Fruit fly (Drosophila melanogaster) whole organism, embryonic: ENCODE data around the gene CG43062.

ENCODE experiments used
- Atf-2 ChIP-seq: fragments of 200-800 bp; sonication (Bioruptor generic); optimal IDR thresholded peaks from 2 replicates; lab custom pipeline; 2016; ENCODE audit warnings: missing biosample characterization, missing genetic modification characterization
- Atf6 ChIP-seq: fragments of 200-800 bp; sonication (Bioruptor generic); IDR thresholded peaks from 2 replicates; pipeline ENCODE4 v1.3.6; 2022; ENCODE audit warnings: missing biosample characterization, missing genetic modification characterization
- B-H2 ChIP-seq: fragments of 200-800 bp; sonication (Bioruptor generic); optimal IDR thresholded peaks from 2 replicates; lab custom pipeline; 2018; ENCODE audit warnings: missing biosample characterization, mild to moderate bottlenecking, missing genetic modification characterization
- Bgb ChIP-seq: fragments of 200-800 bp; sonication (Bioruptor generic); IDR thresholded peaks from 2 replicates; pipeline ENCODE4 v1.3.6; 2022; ENCODE audit warnings: missing biosample characterization, missing genetic modification characterization; ENCODE audit not compliant: partially characterized antibody
- CG10147 ChIP-seq: fragments of 200-800 bp; sonication (Bioruptor generic); optimal IDR thresholded peaks from 2 replicates; lab custom pipeline; 2019; ENCODE audit warnings: missing biosample characterization, mild to moderate bottlenecking, missing genetic modification characterization, moderate library complexity
- CG12155 ChIP-seq: fragments of 200-800 bp; sonication (Bioruptor generic); optimal IDR thresholded peaks from 3 replicates; lab custom pipeline; 2016; ENCODE audit warnings: missing biosample characterization, missing genetic modification characterization
- CG13123 ChIP-seq: fragments of 200-800 bp; sonication (Bioruptor generic); optimal IDR thresholded peaks from 2 replicates; lab custom pipeline; 2016; ENCODE audit warnings: missing biosample characterization, missing genetic modification characterization
- CG14014 ChIP-seq: fragments of 200-800 bp; sonication (Bioruptor generic); IDR thresholded peaks from 2 replicates; pipeline ENCODE4 v1.3.6; 2022; ENCODE audit warnings: missing biosample characterization, missing genetic modification characterization
- CG15269 ChIP-seq: fragments of 200-800 bp; sonication (Bioruptor generic); optimal IDR thresholded peaks from 2 replicates; lab custom pipeline; 2018; ENCODE audit warnings: missing biosample characterization, mild to moderate bottlenecking, missing genetic modification characterization, moderate library complexity
- CG15514 ChIP-seq: fragments of 200-800 bp; sonication (Bioruptor generic); optimal IDR thresholded peaks from 3 replicates; lab custom pipeline; 2017; ENCODE audit warnings: missing biosample characterization, missing genetic modification characterization, mild to moderate bottlenecking, moderate library complexity, missing genetic modification reagents
- CG15601 ChIP-seq: fragments of 200-800 bp; sonication (Bioruptor generic); optimal IDR thresholded peaks from 3 replicates; lab custom pipeline; 2019; ENCODE audit warnings: missing biosample characterization, mild to moderate bottlenecking, missing genetic modification characterization, moderate library complexity
- CG18476 ChIP-seq: fragments of 200-800 bp; sonication (Bioruptor generic); optimal IDR thresholded peaks from 2 replicates; lab custom pipeline; 2016; ENCODE audit warnings: missing biosample characterization, mild to moderate bottlenecking, missing genetic modification characterization
- CG30431 ChIP-seq: fragments of 200-800 bp; sonication (Bioruptor generic); optimal IDR thresholded peaks from 2 replicates; lab custom pipeline; 2017; ENCODE audit warnings: missing biosample characterization, missing genetic modification characterization
- CG4328 ChIP-seq: fragments of 200-800 bp; sonication (Bioruptor generic); optimal IDR thresholded peaks from 3 replicates; lab custom pipeline; 2017; ENCODE audit warnings: missing biosample characterization, missing genetic modification reagents, missing genetic modification characterization
- CG4854 ChIP-seq: fragments of 200-800 bp; sonication (Bioruptor generic); optimal IDR thresholded peaks from 2 replicates; lab custom pipeline; 2016; ENCODE audit warnings: missing biosample characterization, missing genetic modification characterization, inconsistent platforms
- CG7928 ChIP-seq: fragments of 200-800 bp; sonication (Bioruptor generic); optimal IDR thresholded peaks from 2 replicates; lab custom pipeline; 2017; ENCODE audit warnings: missing biosample characterization, mild to moderate bottlenecking, missing genetic modification characterization
- CG8944 ChIP-seq: fragments of 200-800 bp; sonication (Bioruptor generic); optimal IDR thresholded peaks from 3 replicates; lab custom pipeline; 2016; ENCODE audit warnings: missing biosample characterization, missing genetic modification characterization
- CG9817 ChIP-seq: fragments of 200-800 bp; sonication (Bioruptor generic); optimal IDR thresholded peaks from 2 replicates; lab custom pipeline; 2018; ENCODE audit warnings: missing biosample characterization, mild to moderate bottlenecking, missing genetic modification characterization, moderate library complexity
- HHEX ChIP-seq: fragments of 200-800 bp; sonication (Bioruptor generic); optimal IDR thresholded peaks from 3 replicates; lab custom pipeline; 2017; ENCODE audit warnings: missing biosample characterization, mild to moderate bottlenecking, missing genetic modification characterization, missing genetic modification reagents
- HmgD ChIP-seq: fragments of 200-800 bp; sonication (Bioruptor generic); optimal IDR thresholded peaks from 3 replicates; lab custom pipeline; 2016; ENCODE audit warnings: missing biosample characterization, missing genetic modification characterization
- Jarid2 ChIP-seq: fragments of 200-800 bp; sonication (Bioruptor generic); optimal IDR thresholded peaks from 3 replicates; lab custom pipeline; 2017; ENCODE audit warnings: mild to moderate bottlenecking, missing biosample characterization, missing genetic modification reagents, missing genetic modification characterization
- Max ChIP-seq: fragments of 200-800 bp; sonication (Bioruptor generic); optimal IDR thresholded peaks from 2 replicates; lab custom pipeline; 2016; ENCODE audit warnings: missing biosample characterization, mild to moderate bottlenecking, missing genetic modification characterization
- Mes4 ChIP-seq: fragments of 200-800 bp; sonication (Bioruptor generic); optimal IDR thresholded peaks from 2 replicates; lab custom pipeline; 2016; ENCODE audit warnings: missing biosample characterization, missing genetic modification characterization
- NK7.1 ChIP-seq: fragments of 200-800 bp; sonication (Bioruptor generic); optimal IDR thresholded peaks from 3 replicates; lab custom pipeline; 2016; ENCODE audit warnings: missing biosample characterization, missing genetic modification characterization
- Oli ChIP-seq: fragments of 200-800 bp; sonication (Bioruptor generic); optimal IDR thresholded peaks from 2 replicates; lab custom pipeline; 2018; ENCODE audit warnings: missing biosample characterization, mild to moderate bottlenecking, missing genetic modification characterization, moderate library complexity
- Scr ChIP-seq: fragments of 200-800 bp; sonication (Bioruptor generic); IDR thresholded peaks from 2 replicates; pipeline ENCODE4 v1.3.6; 2022; ENCODE audit warnings: missing biosample characterization, missing genetic modification characterization; ENCODE audit not compliant: partially characterized antibody
- Sin3A ChIP-seq: fragments of >200 bp; optimal IDR thresholded peaks from 2 replicates; lab custom pipeline; 2018
- YL-1 ChIP-seq: fragments of 200-800 bp; sonication (Bioruptor generic); optimal IDR thresholded peaks from 3 replicates; lab custom pipeline; 2017; ENCODE audit warnings: missing biosample characterization, mild to moderate bottlenecking, missing genetic modification characterization
- cas ChIP-seq: fragments of 200-800 bp; sonication (Bioruptor generic); IDR thresholded peaks from 2 replicates; pipeline ENCODE4 v1.3.6; 2022; ENCODE audit warnings: missing biosample characterization, missing genetic modification characterization
- cwo ChIP-seq: fragments of 200-800 bp; sonication (Bioruptor generic); optimal IDR thresholded peaks from 3 replicates; lab custom pipeline; 2017; ENCODE audit warnings: missing biosample characterization, missing genetic modification characterization, mild to moderate bottlenecking, moderate library complexity, missing genetic modification reagents
- dpn ChIP-seq, 2 experiments: fragments of 200-800 bp; sonication (Bioruptor generic); optimal IDR thresholded peaks; 3 replicates each; lab custom pipeline; 2016; ENCODE audit warnings: missing biosample characterization in 2 of 2, missing genetic modification characterization in 2 of 2
- fru ChIP-seq: fragments of >200 bp; optimal IDR thresholded peaks from 2 replicates; lab custom pipeline; 2017
- gcm2 ChIP-seq: fragments of 200-800 bp; sonication (Bioruptor generic); optimal IDR thresholded peaks from 2 replicates; lab custom pipeline; 2016; ENCODE audit warnings: missing biosample characterization, missing genetic modification characterization
- gem ChIP-seq: fragments of 200-800 bp; sonication (Bioruptor generic); optimal IDR thresholded peaks from 2 replicates; lab custom pipeline; 2019; ENCODE audit warnings: missing biosample characterization, mild to moderate bottlenecking, missing genetic modification characterization, moderate library complexity
- jing ChIP-seq: fragments of 200-800 bp; sonication (Bioruptor generic); optimal IDR thresholded peaks from 2 replicates; lab custom pipeline; 2018; ENCODE audit warnings: missing biosample characterization, mild to moderate bottlenecking, missing genetic modification characterization
- lab ChIP-seq: fragments of 200-800 bp; sonication (Bioruptor generic); optimal IDR thresholded peaks from 3 replicates; lab custom pipeline; 2017; ENCODE audit warnings: missing biosample characterization, missing genetic modification characterization, mild to moderate bottlenecking, moderate library complexity, missing genetic modification reagents
- maf-S ChIP-seq: fragments of 200-800 bp; sonication (Bioruptor generic); optimal IDR thresholded peaks from 2 replicates; lab custom pipeline; 2016; ENCODE audit warnings: missing biosample characterization, missing genetic modification characterization
- pho ChIP-seq: fragments of 200-800 bp; sonication (Bioruptor generic); optimal IDR thresholded peaks from 2 replicates; lab custom pipeline; 2016; ENCODE audit warnings: missing biosample characterization, missing genetic modification characterization
- psq ChIP-seq: fragments of 200-800 bp; sonication (Bioruptor generic); optimal IDR thresholded peaks from 2 replicates; lab custom pipeline; 2017; ENCODE audit warnings: missing biosample characterization, missing genetic modification characterization
- repo ChIP-seq: fragments of 200-800 bp; sonication (Bioruptor generic); optimal IDR thresholded peaks from 2 replicates; lab custom pipeline; 2016; ENCODE audit warnings: missing biosample characterization, missing genetic modification characterization
- run ChIP-seq: fragments of 200-800 bp; sonication (Bioruptor generic); optimal IDR thresholded peaks from 3 replicates; lab custom pipeline; 2018; ENCODE audit warnings: missing biosample characterization, mild to moderate bottlenecking, missing genetic modification characterization
- slou ChIP-seq: fragments of 200-800 bp; sonication (Bioruptor generic); optimal IDR thresholded peaks from 3 replicates; lab custom pipeline; 2016; ENCODE audit warnings: missing biosample characterization, missing genetic modification characterization
- ssp ChIP-seq: fragments of 200-800 bp; sonication (Bioruptor generic); IDR thresholded peaks from 2 replicates; pipeline ENCODE4 v1.3.6; 2022; ENCODE audit warnings: missing biosample characterization, missing genetic modification characterization
- tin ChIP-seq: fragments of 200-800 bp; sonication (Bioruptor generic); optimal IDR thresholded peaks from 3 replicates; lab custom pipeline; 2016; ENCODE audit warnings: missing biosample characterization, missing genetic modification characterization
- twi ChIP-seq: fragments of 200-800 bp; optimal IDR thresholded peaks from 2 replicates; lab custom pipeline; 2019; ENCODE audit warnings: missing biosample characterization, mild to moderate bottlenecking, missing genetic modification characterization, moderate library complexity
- unpg ChIP-seq: fragments of 200-800 bp; sonication (Bioruptor generic); optimal IDR thresholded peaks from 3 replicates; lab custom pipeline; 2018; ENCODE audit warnings: missing biosample characterization, mild to moderate bottlenecking, missing genetic modification characterization, moderate library complexity
- zfh1 ChIP-seq: fragments of 200-800 bp; sonication (Bioruptor generic); IDR thresholded peaks from 3 replicates; pipeline ENCODE4 v1.3.6; 2022; ENCODE audit warnings: missing biosample characterization, missing genetic modification characterization

CG43062 gene

dm6 chr3R:11759971-11760370 lies 9.8 kb downstream of the CG43062 start (continued):
- TF ChIP-seq B-H2 (GFP tag; lab: Kevin White, UChicago) (peak; percentile 39), Bgb (GFP tag; lab: Robert Waterston, UW) (no peak)

dm6 chr3R:11760669-11761387 lies 10.7 kb downstream of the CG43062 start:
- TF ChIP-seq Max (GFP tag; lab: Kevin White, UChicago) (peak; percentile 100), fru (lab: Kevin White, UChicago) (no peak), repo (GFP tag; lab: Kevin White, UChicago) (peak; percentile 100), CG30431 (GFP tag; lab: Kevin White, UChicago) (peak; percentile 100), unpg (GFP tag; lab: Kevin White, UChicago) (peak; percentile 100), maf-S (GFP tag; lab: Kevin White, UChicago) (peak; percentile 100), twi (tag; lab: Kevin White, UChicago) (peak; percentile 99), CG12155 (GFP tag; lab: Kevin White, UChicago) (peak; percentile 99), Oli (tag; lab: Kevin White, UChicago) (peak; percentile 100), Bgb (GFP tag; lab: Robert Waterston, UW) (no peak), tin (GFP tag; lab: Kevin White, UChicago) (peak; percentile 100), jing (GFP tag; lab: Kevin White, UChicago) (peak; percentile 100), gem (tag; lab: Kevin White, UChicago) (peak; percentile 100), HHEX (peak; percentile 100), Atf-2 (GFP tag; lab: Kevin White, UChicago) (peak; percentile 100), CG15269 (tag; lab: Kevin White, UChicago) (peak; percentile 100), CG9817 (tag; lab: Kevin White, UChicago) (peak; percentile 100), CG18476 (GFP tag; lab: Kevin White, UChicago) (peak; percentile 99), CG4328 (peak; percentile 100), Jarid2 (GFP tag; lab: Kevin White, UChicago) (peak; percentile 98), pho (GFP tag; lab: Kevin White, UChicago) (peak; percentile 100), YL-1 (GFP tag; lab: Kevin White, UChicago) (peak; percentile 99), dpn (GFP tag; optimal IDR thresholded peaks at IDR 0.05; lab: Kevin White, UChicago) (peak; percentile 100), CG15601 (tag; lab: Kevin White, UChicago) (peak; percentile 99), run (peak; percentile 99), NK7.1 (GFP tag; lab: Kevin White, UChicago) (peak; percentile 100), CG8944 (GFP tag; lab: Kevin White, UChicago) (peak; percentile 100), CG13123 (GFP tag; lab: Kevin White, UChicago) (peak; percentile 99), cwo (peak; percentile 99), Scr (GFP tag; lab: Robert Waterston, UW) (no peak), CG7928 (GFP tag; lab: Kevin White, UChicago) (peak; percentile 87), Mes4 (GFP tag; lab: Kevin White, UChicago) (peak; percentile 100), slou (GFP tag; lab: Kevin White, UChicago) (peak; percentile 99), zfh1 (no peak), CG4854 (GFP tag; lab: Kevin White, UChicago) (peak; percentile 100), Atf6 (GFP tag; lab: Robert Waterston, UW) (no peak), CG14014 (GFP tag; lab: Robert Waterston, UW) (no peak), gcm2 (peak; percentile 100), cas (GFP tag; lab: Robert Waterston, UW) (no peak), psq (GFP tag; lab: Kevin White, UChicago) (peak; percentile 98), CG10147 (GFP tag; lab: Kevin White, UChicago) (peak; percentile 100), lab (GFP tag; lab: Kevin White, UChicago) (peak; percentile 100), Sin3A (no peak), HmgD (peak; percentile 100), CG15514 (GFP tag; lab: Kevin White, UChicago) (peak; percentile 96), ssp (GFP tag; lab: Robert Waterston, UW) (no peak)
